Fruit fly (Drosophila melanogaster): ENCODE data around the gene AP-2alpha.
A peak's percentile ranks its signal among the peaks of the same experiment; 100 is the strongest.

The AP-2alpha gene

dm6 chr2L:402098-402497 lies 12.5 kb downstream of the AP-2alpha start, which contains the start of gene CG4213:
Gene CG4213, minus strand, starts transcription at chr2L:402198.
- no peak for TF ChIP-seq noc (tag; optimal IDR thresholded peaks at IDR 0.05)

DNA sequence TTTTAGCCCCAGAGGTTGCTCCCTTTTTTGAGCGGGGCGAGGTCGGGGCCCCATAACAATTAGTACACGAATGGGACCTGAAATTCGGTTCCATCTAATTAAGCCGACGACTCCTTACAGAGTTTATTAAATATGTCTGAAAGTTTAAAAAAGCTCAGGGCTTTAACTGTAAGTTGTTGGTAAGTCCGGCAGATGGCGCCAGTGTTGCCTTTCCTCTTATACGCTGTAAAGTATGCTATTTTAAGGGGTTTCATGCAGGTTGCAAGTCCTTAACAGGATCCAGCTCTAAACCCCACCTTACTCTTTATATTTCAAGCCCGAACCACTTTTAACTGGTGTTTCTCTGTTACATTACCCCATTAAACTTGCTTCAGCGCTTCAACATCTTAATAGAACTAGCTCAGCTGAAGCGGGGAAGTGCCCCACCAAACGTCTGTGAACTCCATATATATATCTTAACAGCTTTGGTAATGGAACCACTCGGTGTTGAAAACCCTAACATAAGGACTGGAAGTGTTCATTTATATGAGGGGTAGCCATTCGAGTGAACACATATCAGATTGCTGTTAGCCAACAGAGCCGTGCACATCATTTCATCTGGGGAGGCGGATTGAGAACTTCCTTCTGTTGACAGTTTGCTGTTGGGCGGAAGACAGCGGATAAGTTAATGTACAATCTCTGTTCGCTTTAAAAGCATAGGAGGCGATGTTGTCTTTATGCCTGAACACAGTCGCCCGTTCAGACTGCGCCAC lies 19.0 kb downstream of the AP-2alpha start:
- TF ChIP-seq noc (tag; optimal IDR thresholded peaks at IDR 0.05) = no peak

DNA sequence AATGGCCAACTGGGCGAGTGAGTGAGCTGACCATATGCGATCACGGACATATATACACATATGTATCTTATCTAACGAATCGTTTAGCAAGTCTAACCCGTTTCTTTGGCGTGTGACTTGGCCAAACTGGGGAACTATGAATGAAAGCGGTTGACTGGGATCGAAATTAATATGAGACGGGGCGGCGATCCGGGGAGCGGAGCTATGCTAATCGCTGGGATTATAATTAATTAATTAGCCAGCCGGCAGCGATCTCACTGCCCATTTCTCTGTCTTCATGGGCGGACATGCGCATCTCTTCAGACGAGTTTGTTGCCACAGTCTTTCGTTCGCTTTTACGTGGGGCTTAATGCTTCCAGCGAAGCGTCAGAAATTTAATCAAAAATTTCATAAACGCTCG lies 22.0 kb downstream of the AP-2alpha start:
- TF ChIP-seq noc (tag; optimal IDR thresholded peaks at IDR 0.05) = peak; percentile 1

dm6 chr2L:390509-390908 lies 24.1 kb downstream of the AP-2alpha start:
- no peak for TF ChIP-seq noc (tag; optimal IDR thresholded peaks at IDR 0.05)

DNA sequence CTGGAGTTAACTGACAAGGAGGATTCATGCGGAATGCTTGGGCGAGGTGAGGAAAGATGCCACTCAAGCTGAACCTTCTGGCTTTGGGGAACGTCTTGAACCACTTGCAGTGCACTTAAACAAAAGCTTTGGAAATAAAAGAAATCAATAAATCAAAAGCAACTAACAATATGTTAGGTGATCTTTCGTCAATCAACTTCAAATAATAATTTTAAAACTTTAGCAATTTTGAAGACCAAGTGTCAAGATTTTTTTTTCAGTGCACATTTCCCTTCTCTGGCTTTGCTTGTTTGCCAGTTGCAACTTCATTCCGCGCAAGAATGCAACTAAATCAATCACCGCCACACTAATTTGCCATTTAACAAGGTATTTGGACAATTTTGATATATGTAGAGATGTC lies 31.8 kb downstream of the AP-2alpha start:
- no peak for TF ChIP-seq noc (tag; optimal IDR thresholded peaks at IDR 0.05)

DNA sequence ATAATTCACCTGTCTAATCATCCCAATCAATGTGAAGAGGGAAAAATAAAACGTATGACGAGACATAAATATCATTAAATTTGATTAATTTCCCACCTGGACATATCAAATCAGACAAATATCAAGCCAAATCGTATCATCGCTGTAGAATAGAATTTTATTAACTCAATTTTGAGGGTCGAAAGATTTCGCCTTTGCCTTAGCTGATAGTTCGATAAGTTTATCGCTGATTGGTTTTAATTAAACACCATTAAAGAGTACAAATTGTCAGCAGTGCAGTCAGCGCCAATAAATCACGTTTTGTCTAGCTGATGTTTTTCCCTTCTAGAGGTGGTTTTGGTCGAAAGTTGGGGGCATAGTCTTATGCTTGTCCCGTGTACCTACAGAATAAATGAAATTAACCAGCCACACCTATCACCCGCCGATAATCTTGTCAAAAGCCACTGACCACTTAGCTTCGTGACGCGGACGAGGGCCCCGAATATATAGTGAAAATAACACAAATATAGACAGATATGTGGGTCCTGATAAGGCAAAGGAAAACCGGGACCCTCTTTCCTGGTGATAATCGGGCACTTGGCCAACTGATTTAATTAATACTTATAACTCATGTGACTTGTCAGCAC lies 35.6 kb downstream of the AP-2alpha start:
- TF ChIP-seq noc (tag; optimal IDR thresholded peaks at IDR 0.05) = peak; percentile 11

DNA sequence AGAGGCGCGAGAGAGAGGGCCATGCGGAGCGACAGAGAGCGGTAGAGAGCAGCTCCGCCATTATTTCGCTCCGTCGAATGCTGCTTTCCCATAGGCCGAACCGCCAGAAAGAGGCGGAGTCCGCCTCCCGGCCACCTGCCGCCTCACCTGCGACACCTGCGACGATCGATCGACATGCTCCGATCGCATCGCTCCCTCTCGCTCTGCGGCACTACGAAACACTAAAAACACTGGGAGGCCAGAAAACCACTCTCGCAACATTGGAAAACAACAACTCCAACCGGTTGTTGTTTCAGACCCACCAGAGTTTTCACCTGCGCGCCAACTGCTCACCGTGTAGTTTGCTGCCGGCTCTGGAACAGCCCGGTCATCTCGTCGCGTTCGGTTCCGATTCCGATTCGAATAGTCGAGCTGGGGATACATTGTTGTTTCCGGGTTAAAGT lies 36.8 kb downstream of the AP-2alpha start, which contains the start of gene al:
al (plus strand) TSS at position 333 of the 443 bp plus-strand sequence.
- no peak for TF ChIP-seq noc (tag; optimal IDR thresholded peaks at IDR 0.05)

DNA sequence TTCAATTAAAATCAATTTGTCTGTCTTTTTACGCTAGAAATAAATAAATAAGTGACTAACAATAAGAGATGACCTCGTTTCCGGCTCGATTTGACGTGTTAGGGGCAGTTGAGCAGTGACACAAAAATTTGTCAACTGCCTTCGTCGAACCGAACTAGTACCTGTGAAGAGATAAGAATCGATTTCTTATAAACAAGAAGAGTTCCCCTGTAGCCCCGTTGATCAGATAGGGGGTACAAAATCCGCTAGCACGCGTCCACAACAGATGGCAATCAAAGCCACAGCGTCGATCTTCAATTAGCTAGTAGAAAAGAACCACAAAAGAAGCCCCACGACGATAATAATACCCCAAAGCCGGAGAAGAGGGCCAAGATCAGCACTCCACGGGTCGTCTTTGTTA lies 42.8 kb downstream of the AP-2alpha start:
- TF ChIP-seq noc (tag; optimal IDR thresholded peaks at IDR 0.05) = no peak

- no peak for TF ChIP-seq noc (tag; optimal IDR thresholded peaks at IDR 0.05)
These were observed 44.8 kb downstream of the AP-2alpha start for dm6 chr2L:369811-370210.

DNA sequence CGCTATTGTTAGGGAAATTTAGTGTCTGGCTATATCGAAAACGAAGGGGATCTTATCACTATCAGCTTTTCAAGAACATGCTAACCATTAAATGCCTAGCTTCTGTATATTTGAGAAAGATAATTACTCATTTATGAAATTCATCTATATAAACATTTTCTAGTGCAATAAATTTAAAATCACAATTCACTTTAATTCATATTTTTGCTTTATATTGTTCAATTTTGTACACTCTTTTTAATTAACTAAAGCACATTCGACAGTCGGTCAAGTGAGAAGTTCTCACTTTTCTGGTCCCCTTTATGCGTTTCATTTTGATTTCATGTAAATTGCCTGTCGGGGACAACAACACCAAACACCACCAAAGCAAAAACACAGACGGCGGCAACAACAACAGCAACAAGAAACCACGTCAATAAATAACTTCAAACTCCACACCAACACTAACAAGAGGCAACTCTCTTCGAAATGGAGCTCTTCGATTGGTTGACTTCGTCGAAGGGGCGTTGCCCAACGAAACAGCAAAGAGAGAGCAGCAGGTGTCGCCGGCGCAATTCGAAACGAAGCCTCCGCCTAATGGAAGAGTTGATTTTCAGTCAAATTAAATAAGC lies 46.1 kb downstream of the AP-2alpha start:
- no peak for TF ChIP-seq noc (tag; optimal IDR thresholded peaks at IDR 0.05)

- no peak for TF ChIP-seq noc (tag; optimal IDR thresholded peaks at IDR 0.05)
These were observed 47.7 kb downstream of the AP-2alpha start for dm6 chr2L:366876-367275.
